Fruit fly (Drosophila melanogaster) whole organism, pupa: ENCODE results near the gene REPTOR.
A peak's percentile ranks its signal among the peaks of the same experiment; 100 is the strongest.

Experiments used
- CG9948 ChIP-seq: fragments of 200-800 bp; sonication (Bioruptor generic); optimal IDR thresholded peaks from 2 replicates; lab custom pipeline; 2018; ENCODE audit warnings: missing biosample characterization, mild to moderate bottlenecking, missing genetic modification characterization, moderate library complexity
- Ets98B ChIP-seq: fragments of 200-800 bp; sonication (Bioruptor generic); IDR thresholded peaks from 2 replicates; pipeline ENCODE4 v1.3.6; 2022; ENCODE audit warnings: missing biosample characterization, missing genetic modification characterization
- Snoo ChIP-seq: fragments of 200-800 bp; sonication (Bioruptor generic); optimal IDR thresholded peaks from 3 replicates; lab custom pipeline; 2017; ENCODE audit warnings: missing biosample characterization, mild to moderate bottlenecking, missing genetic modification characterization, inconsistent platforms
- fd96Ca ChIP-seq: fragments of 200-800 bp; sonication (Bioruptor generic); IDR thresholded peaks from 3 replicates; pipeline ENCODE4 v1.3.6; 2022; ENCODE audit warnings: missing biosample characterization, missing genetic modification characterization

DNA sequence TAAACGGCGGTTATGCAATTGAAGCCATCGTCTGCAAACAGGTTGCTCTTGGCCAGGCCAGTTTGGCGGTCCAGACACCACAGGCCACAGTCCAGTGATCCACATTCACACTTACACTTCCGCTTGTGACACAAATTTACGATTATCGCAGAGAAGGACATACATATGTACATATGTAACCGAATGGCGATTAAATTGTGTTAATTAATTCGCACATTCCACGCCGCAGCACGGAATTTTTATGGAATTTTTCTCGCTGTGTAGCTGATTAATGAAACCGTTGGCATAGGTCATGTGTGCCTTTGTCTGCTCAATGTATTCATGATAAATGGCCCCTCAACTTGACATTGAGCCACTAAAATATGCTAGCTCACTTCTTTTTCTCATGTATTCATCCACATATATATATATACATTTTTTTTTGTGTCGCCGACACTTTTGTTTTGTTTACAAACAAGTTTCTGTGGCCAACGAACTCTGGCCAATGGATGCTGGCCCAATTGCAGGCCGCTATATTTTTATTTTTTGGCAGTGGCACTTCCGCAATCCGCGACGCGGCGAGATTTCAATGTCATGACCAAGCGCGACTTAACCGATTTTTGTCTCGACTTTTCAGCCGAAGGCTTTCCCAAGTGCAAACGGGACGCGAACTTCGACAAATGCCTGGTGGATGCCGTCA, 56.5 kb downstream of the REPTOR start:
- TF ChIP-seq Ets98B (GFP tag; lab: Robert Waterston, UW) = peak; percentile 33; the same call in 1 of the 2 replicates
- TF ChIP-seq fd96Ca (GFP tag; lab: Robert Waterston, UW) = peak; percentile 68; the same call in 1 of the 3 replicates
- no peak for TF ChIP-seq Snoo (tag; lab: Kevin White, UChicago)
- TF ChIP-seq CG9948 (tag; lab: Kevin White, UChicago) = no peak
